Worm (Caenorhabditis elegans): ENCODE measurements around the gene oac-4.

The oac-4 gene

DNA sequence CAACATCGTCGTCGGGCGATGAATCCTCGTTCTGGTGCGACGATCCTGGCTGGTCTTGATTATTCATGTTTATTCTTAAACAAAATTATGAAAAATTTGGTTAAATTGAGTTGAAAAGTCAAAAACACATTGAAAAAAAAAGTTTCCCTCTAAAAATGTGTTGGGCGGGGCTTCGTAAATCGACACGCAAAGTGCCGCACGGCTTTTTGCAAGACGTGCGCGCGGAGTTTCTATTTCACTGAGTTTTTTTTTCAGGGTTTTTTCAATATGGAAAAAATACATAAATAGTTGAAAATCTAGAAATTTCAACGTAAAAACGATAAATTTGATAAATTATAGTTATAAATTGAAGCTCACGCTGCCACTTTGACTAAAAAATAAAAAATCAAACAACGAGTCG is 27.7 kb downstream of the oac-4 start, which contains the start of gene F54D10.5 (continued):
- TF ChIP-seq nhr-120 (GFP tag; IDR thresholded peaks at IDR 0.05) (no peak), aptf-3 (GFP tag; IDR thresholded peaks at IDR 0.05) (no peak), rpc-1 (optimal IDR thresholded peaks at IDR 0.05) (peak; percentile 25), rpc-1 (tag; optimal IDR thresholded peaks at IDR 0.05) (no peak), dpff-1 (tag; optimal IDR thresholded peaks at IDR 0.05) (no peak), dpl-1 (GFP tag; optimal IDR thresholded peaks at IDR 0.05) (peak; percentile 71), pha-4 (tag; optimal IDR thresholded peaks at IDR 0.05) (no peak), mxl-1 (tag; optimal IDR thresholded peaks at IDR 0.05) (no peak), xnd-1 (tag; optimal IDR thresholded peaks at IDR 0.05) (no peak), snpc-1.1 (tag; optimal IDR thresholded peaks at IDR 0.05; ENCODE audit: insufficient read depth) (peak; percentile 33), madf-10 (tag; optimal IDR thresholded peaks at IDR 0.05) (no peak), akir-1 (GFP tag; optimal IDR thresholded peaks at IDR 0.05) (no peak), F49E8.2 (tag; optimal IDR thresholded peaks at IDR 0.05; ENCODE audit: insufficient read depth) (no peak), rcor-1 (GFP tag; IDR thresholded peaks at IDR 0.05) (peak; percentile 44), let-607 (tag; optimal IDR thresholded peaks at IDR 0.05) (peak in 1 of 2 experiments; percentile 11), tbp1 (GFP tag; optimal IDR thresholded peaks at IDR 0.05) (peak; percentile 14), atf-7 (tag; optimal IDR thresholded peaks at IDR 0.05) (no peak), snpc-4 (GFP tag; optimal IDR thresholded peaks at IDR 0.05) (no peak), snpc-4 (tag; optimal IDR thresholded peaks at IDR 0.05) (no peak), ztf-22 (GFP tag; optimal IDR thresholded peaks at IDR 0.05) (no peak), D2030.7 (GFP tag; IDR thresholded peaks at IDR 0.05) (0 out of 2 replicates have a peak, but pooled peaks have one; percentile 33), attf-6 (GFP tag; IDR thresholded peaks at IDR 0.05) (no peak), F23B12.7 (tag; optimal IDR thresholded peaks at IDR 0.05; ENCODE audit: insufficient read depth) (peak; percentile 67), hmg-1.2 (GFP tag; IDR thresholded peaks at IDR 0.05) (peak; percentile 30; the same call in 1 of the 2 replicates), Y53G8AR.9 (GFP tag; conservative IDR thresholded peaks at IDR 0.05) (0 out of 2 replicates have a peak, but pooled peaks have one; percentile 14), F55B11.4 (tag; optimal IDR thresholded peaks at IDR 0.05; ENCODE audit: borderline replicate concordance, insufficient read depth) (no peak), Y67H2A.10 (GFP tag; conservative IDR thresholded peaks at IDR 0.05) (no peak), F57C9.4 (tag; optimal IDR thresholded peaks at IDR 0.05) (no peak), gei-17 (GFP tag; optimal IDR thresholded peaks at IDR 0.05) (no peak), efl-1 (GFP tag; optimal IDR thresholded peaks at IDR 0.05) (peak; percentile 43), hrde-1 (tag; optimal IDR thresholded peaks at IDR 0.05; ENCODE audit: borderline replicate concordance) (no peak), F52B5.7 (tag; optimal IDR thresholded peaks at IDR 0.05) (no peak), chd-7 (tag; optimal IDR thresholded peaks at IDR 0.05) (no peak), ztf-6 (GFP tag; IDR thresholded peaks at IDR 0.05) (no peak), C06A6.2 (GFP tag; conservative IDR thresholded peaks at IDR 0.05) (no peak; the same call in 1 of the 2 replicates), lsy-27 (tag; optimal IDR thresholded peaks at IDR 0.05; ENCODE audit: borderline replicate concordance, insufficient read depth) (no peak), madf-6 (GFP tag; IDR thresholded peaks at IDR 0.05) (peak; percentile 63; the same call in 1 of the 2 replicates), egl-18 (GFP tag; IDR thresholded peaks at IDR 0.05) (no peak), nhr-179 (tag; optimal IDR thresholded peaks at IDR 0.05) (no peak), ceh-58 (GFP tag; IDR thresholded peaks at IDR 0.05) (no peak), somi-1 (GFP tag; optimal IDR thresholded peaks at IDR 0.05) (no peak), F33H1.4 (GFP tag; IDR thresholded peaks at IDR 0.05) (peak; percentile 22; the same call in 1 of the 2 replicates), Y56A3A.18 (GFP tag; IDR thresholded peaks at IDR 0.05) (no peak), ceh-27 (GFP tag; optimal IDR thresholded peaks at IDR 0.05) (no peak), tlf-1 (GFP tag; optimal IDR thresholded peaks at IDR 0.05) (no peak), madf-3 (GFP tag; IDR thresholded peaks at IDR 0.05) (no peak), F37B4.10 (GFP tag; IDR thresholded peaks at IDR 0.05) (no peak), hlh-12 (tag; optimal IDR thresholded peaks at IDR 0.05) (no peak), T07F8.4 (tag; optimal IDR thresholded peaks at IDR 0.05) (no peak)
